Worm (Caenorhabditis elegans) whole organism, L3 larva: ENCODE results near the gene F58A4.2.

ENCODE experiments used
- aly-2 ChIP-seq: fragments of 150-350 bp; optimal IDR thresholded peaks from 2 replicates; lab custom pipeline; 2014; ENCODE audit warnings: missing biosample characterization, missing genetic modification characterization
- ama-1 ChIP-seq: fragments of 150-350 bp; optimal IDR thresholded peaks from 2 replicates; lab custom pipeline; 2018
- ceh-16 ChIP-seq: sonication (generic microtip); optimal IDR thresholded peaks from 2 replicates; lab custom pipeline; 2017; ENCODE audit warnings: missing biosample characterization, missing genetic modification characterization
- elt-1 ChIP-seq: fragments of 150-350 bp; optimal IDR thresholded peaks from 2 replicates; lab custom pipeline; 2014; ENCODE audit warnings: missing biosample characterization, missing genetic modification characterization
- elt-3 ChIP-seq, 3 experiments: fragments of 150-350 bp in 1 of 3; sonication (generic microtip) in 2 of 3; optimal IDR thresholded peaks; 2 replicates in 2 of 3; 4 replicates in 1 of 3; lab custom pipeline; 2014 to 2017; ENCODE audit warnings: missing biosample characterization in 3 of 3, missing genetic modification characterization in 3 of 3
- nfya-1 ChIP-seq: sonication (generic microtip); optimal IDR thresholded peaks from 2 replicates; lab custom pipeline; 2017; ENCODE audit warnings: missing genetic modification characterization, mild to moderate bottlenecking, missing compliant biosample characterization, antibody characterized with exemption, moderate library complexity; ENCODE audit not compliant: insufficient read depth
- nhr-76 ChIP-seq: fragments of 150-350 bp; sonication (generic microtip); optimal IDR thresholded peaks from 5 replicates; lab custom pipeline; 2014; ENCODE audit warnings: missing biosample characterization, missing genetic modification characterization
- pqm-1 ChIP-seq: fragments of 150-350 bp; optimal IDR thresholded peaks from 2 replicates; lab custom pipeline; 2017; ENCODE audit warnings: missing biosample characterization, missing genetic modification characterization, inconsistent platforms
- skn-1 ChIP-seq: fragments of 150-350 bp; optimal IDR thresholded peaks from 2 replicates; lab custom pipeline; 2014; ENCODE audit warnings: missing biosample characterization, missing genetic modification characterization
- snpc-4 ChIP-seq: fragments of 150-350 bp; optimal IDR thresholded peaks from 2 replicates; lab custom pipeline; 2014; ENCODE audit warnings: missing biosample characterization, missing genetic modification characterization
- unc-39 ChIP-seq: sonication (generic microtip); optimal IDR thresholded peaks from 4 replicates; lab custom pipeline; 2017; ENCODE audit warnings: missing biosample characterization, missing genetic modification characterization
- unc-62 ChIP-seq: fragments of 150-350 bp; sonication (generic microtip); optimal IDR thresholded peaks from 4 replicates; lab custom pipeline; 2014; ENCODE audit warnings: missing biosample characterization, missing genetic modification reagents, missing genetic modification characterization
- ztf-4 ChIP-seq: fragments of 150-350 bp; optimal IDR thresholded peaks from 2 replicates; lab custom pipeline; 2014; ENCODE audit warnings: missing biosample characterization, missing genetic modification characterization

DNA sequence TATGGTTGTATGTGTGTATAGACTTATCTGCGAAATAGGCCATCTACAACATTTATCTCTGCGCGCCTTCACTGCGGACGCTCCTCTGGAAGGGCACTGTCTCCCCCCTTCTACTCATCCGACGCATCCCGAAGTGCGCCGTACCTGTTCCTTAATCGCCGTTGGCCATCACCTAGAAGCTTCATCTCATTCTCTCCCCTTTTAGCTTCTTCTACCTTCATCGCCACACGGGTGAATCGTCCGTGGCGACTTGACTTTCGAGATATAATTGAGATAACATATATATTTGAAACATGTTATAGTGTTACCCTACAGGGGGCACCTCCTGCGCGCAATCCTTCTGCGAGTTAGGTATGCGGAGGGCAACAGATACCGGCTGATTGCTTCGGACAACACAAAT, 41.6 kb upstream of the F58A4.2 start:
- TF ChIP-seq elt-1 (no peak), unc-39 (tag; lab: Kevin White, UChicago) (no peak), elt-3 (tag; optimal IDR thresholded peaks at IDR 0.05; lab: Kevin White, UChicago) (no peak), ztf-4 (tag; lab: Kevin White, UChicago) (no peak), unc-62 (GFP tag; lab: Kevin White, UChicago) (no peak), skn-1 (no peak), nhr-76 (tag; lab: Kevin White, UChicago) (no peak), aly-2 (tag; lab: Kevin White, UChicago) (no peak), nfya-1 (tag; lab: Kevin White, UChicago) (no peak), ceh-16 (tag; lab: Kevin White, UChicago) (no peak), snpc-4 (no peak), pqm-1 (tag; lab: Kevin White, UChicago) (no peak), ama-1 (no peak)
